Worm (Caenorhabditis elegans) whole organism, L1 larva: ENCODE measurements around the gene papl-1.

ENCODE experiments used
- ceh-88 ChIP-seq: fragments of 200-800 bp; sonication (Bioruptor generic); IDR thresholded peaks from 2 replicates; pipeline ENCODE4 v1.3.6; 2022; ENCODE audit warnings: missing genetic modification characterization, missing compliant biosample characterization
- hpl-2 ChIP-seq: fragments of 150-350 bp; optimal IDR thresholded peaks from 2 replicates; lab custom pipeline; 2014; ENCODE audit warnings: missing biosample characterization, missing genetic modification reagents, missing genetic modification characterization
- nhr-11 ChIP-seq: fragments of 150-350 bp; optimal IDR thresholded peaks from 2 replicates; lab custom pipeline; 2014; ENCODE audit warnings: missing biosample characterization, missing genetic modification characterization
- vab-15 ChIP-seq: sonication (generic microtip); optimal IDR thresholded peaks from 2 replicates; lab custom pipeline; 2017; ENCODE audit warnings: missing genotype, mild to moderate bottlenecking, missing genetic modification characterization, missing compliant biosample characterization
- zag-1 ChIP-seq: fragments of 150-350 bp; optimal IDR thresholded peaks from 2 replicates; lab custom pipeline; 2014; ENCODE audit warnings: missing biosample characterization, missing genetic modification characterization

- TF ChIP-seq vab-15 (tag; lab: Kevin White, UChicago) (no peak), zag-1 (tag; lab: Kevin White, UChicago) (no peak), hpl-2 (GFP tag; lab: Kevin White, UChicago) (no peak), nhr-11 (no peak), ceh-88 (no peak)
Measured at ce11 chrV:12725893-12726292, 33.7 kb downstream of the papl-1 start, which contains the start of gene R11D1.12.
